Fruit fly (Drosophila melanogaster) whole organism, embryonic: ENCODE results near the gene CG6153.

ENCODE experiments used
- Abd-B ChIP-seq: fragments of 200-800 bp; sonication (Bioruptor generic); optimal IDR thresholded peaks from 2 replicates; lab custom pipeline; 2018; ENCODE audit warnings: missing biosample characterization, mild to moderate bottlenecking, missing genetic modification characterization, moderate library complexity
- Ada2b ChIP-seq: fragments of 200-800 bp; sonication (Bioruptor generic); IDR thresholded peaks from 2 replicates; pipeline ENCODE4 v1.3.6; 2022; ENCODE audit warnings: missing biosample characterization, missing genetic modification characterization
- CG10267 ChIP-seq: fragments of 200-800 bp; sonication (Bioruptor generic); optimal IDR thresholded peaks from 2 replicates; lab custom pipeline; 2018; ENCODE audit warnings: missing biosample characterization, mild to moderate bottlenecking, missing genetic modification characterization, moderate library complexity
- CG10366 ChIP-seq: fragments of 200-800 bp; sonication (Bioruptor generic); IDR thresholded peaks from 2 replicates; pipeline ENCODE4 v1.3.6; 2022; ENCODE audit warnings: missing biosample characterization, missing genetic modification characterization
- CG10543 ChIP-seq: fragments of 200-800 bp; sonication (Bioruptor generic); optimal IDR thresholded peaks from 3 replicates; lab custom pipeline; 2017; ENCODE audit warnings: missing biosample characterization, mild to moderate bottlenecking, missing genetic modification characterization, moderate library complexity
- CG11456 ChIP-seq: fragments of 200-800 bp; sonication (Bioruptor generic); IDR thresholded peaks from 3 replicates; pipeline ENCODE4 v1.3.6; 2022; ENCODE audit warnings: missing biosample characterization, missing genetic modification characterization
- CG12659 ChIP-seq: fragments of 200-800 bp; sonication (Bioruptor generic); optimal IDR thresholded peaks from 3 replicates; lab custom pipeline; 2017; ENCODE audit warnings: mild to moderate bottlenecking, missing biosample characterization, missing genetic modification reagents, missing genetic modification characterization
- CG13424 ChIP-seq: fragments of 200-800 bp; sonication (Bioruptor generic); optimal IDR thresholded peaks from 2 replicates; lab custom pipeline; 2019; ENCODE audit warnings: missing biosample characterization, mild to moderate bottlenecking, missing genetic modification characterization, moderate library complexity
- CG15269 ChIP-seq: fragments of 200-800 bp; sonication (Bioruptor generic); optimal IDR thresholded peaks from 2 replicates; lab custom pipeline; 2018; ENCODE audit warnings: missing biosample characterization, mild to moderate bottlenecking, missing genetic modification characterization, moderate library complexity
- CG18262 ChIP-seq: fragments of 200-800 bp; optimal IDR thresholded peaks from 3 replicates; lab custom pipeline; 2019; ENCODE audit warnings: missing biosample characterization, mild to moderate bottlenecking, missing genetic modification characterization, moderate library complexity
- CG3281 ChIP-seq: fragments of 200-800 bp; sonication (Bioruptor generic); optimal IDR thresholded peaks from 3 replicates; lab custom pipeline; 2017; ENCODE audit warnings: missing biosample characterization, mild to moderate bottlenecking, missing genetic modification characterization
- CG4328 ChIP-seq: fragments of 200-800 bp; sonication (Bioruptor generic); optimal IDR thresholded peaks from 3 replicates; lab custom pipeline; 2017; ENCODE audit warnings: missing biosample characterization, missing genetic modification reagents, missing genetic modification characterization
- CG4854 ChIP-seq: fragments of 200-800 bp; sonication (Bioruptor generic); optimal IDR thresholded peaks from 2 replicates; lab custom pipeline; 2016; ENCODE audit warnings: missing biosample characterization, missing genetic modification characterization, inconsistent platforms
- CG6765 ChIP-seq: fragments of 200-800 bp; sonication (Bioruptor generic); optimal IDR thresholded peaks from 3 replicates; lab custom pipeline; 2017; ENCODE audit warnings: missing biosample characterization, mild to moderate bottlenecking, missing genetic modification characterization
- CG6813 ChIP-seq: fragments of 200-800 bp; sonication (Bioruptor generic); optimal IDR thresholded peaks from 2 replicates; lab custom pipeline; 2017; ENCODE audit warnings: missing biosample characterization, missing genetic modification characterization, mild to moderate bottlenecking, moderate library complexity, missing genetic modification reagents
- CG7556 ChIP-seq: fragments of 200-800 bp; sonication (Bioruptor generic); optimal IDR thresholded peaks from 2 replicates; lab custom pipeline; 2017; ENCODE audit warnings: missing biosample characterization, mild to moderate bottlenecking, missing genetic modification characterization
- CG7987 ChIP-seq: fragments of 200-800 bp; sonication (Bioruptor generic); optimal IDR thresholded peaks from 2 replicates; lab custom pipeline; 2018; ENCODE audit warnings: missing biosample characterization, mild to moderate bottlenecking, missing genetic modification characterization, moderate library complexity
- CG8281 ChIP-seq: fragments of 200-800 bp; sonication (Bioruptor generic); optimal IDR thresholded peaks from 2 replicates; lab custom pipeline; 2018; ENCODE audit warnings: missing biosample characterization, mild to moderate bottlenecking, missing genetic modification characterization, moderate library complexity
- CG9797 ChIP-seq: fragments of 200-800 bp; sonication (Bioruptor generic); optimal IDR thresholded peaks from 3 replicates; lab custom pipeline; 2018; ENCODE audit warnings: missing biosample characterization, mild to moderate bottlenecking, missing genetic modification characterization
- CG9932 ChIP-seq: fragments of 200-800 bp; sonication (Bioruptor generic); IDR thresholded peaks from 2 replicates; pipeline ENCODE4 v1.3.6; 2022; ENCODE audit warnings: missing biosample characterization, missing genetic modification characterization
- D19A ChIP-seq: fragments of 200-800 bp; optimal IDR thresholded peaks from 3 replicates; lab custom pipeline; 2019; ENCODE audit warnings: missing biosample characterization, mild to moderate bottlenecking, missing genetic modification characterization, moderate library complexity
- D19B ChIP-seq: fragments of 200-800 bp; sonication (Bioruptor generic); optimal IDR thresholded peaks from 2 replicates; lab custom pipeline; 2017; ENCODE audit warnings: missing biosample characterization, mild to moderate bottlenecking, missing genetic modification characterization
- Dek ChIP-seq: fragments of 200-800 bp; sonication (Bioruptor generic); optimal IDR thresholded peaks from 3 replicates; lab custom pipeline; 2019; ENCODE audit warnings: missing biosample characterization, mild to moderate bottlenecking, missing genetic modification characterization, moderate library complexity
- Fer3 ChIP-seq: fragments of 200-800 bp; sonication (Bioruptor generic); optimal IDR thresholded peaks from 2 replicates; lab custom pipeline; 2018; ENCODE audit warnings: missing biosample characterization, mild to moderate bottlenecking, missing genetic modification characterization, moderate library complexity
- Hmr ChIP-seq: fragments of 200-800 bp; sonication (Bioruptor generic); optimal IDR thresholded peaks from 3 replicates; lab custom pipeline; 2017; ENCODE audit warnings: mild to moderate bottlenecking, missing biosample characterization, missing genetic modification reagents, missing genetic modification characterization
- Jarid2 ChIP-seq: fragments of 200-800 bp; sonication (Bioruptor generic); optimal IDR thresholded peaks from 3 replicates; lab custom pipeline; 2017; ENCODE audit warnings: mild to moderate bottlenecking, missing biosample characterization, missing genetic modification reagents, missing genetic modification characterization
- MBD-R2 ChIP-seq: fragments of 200-800 bp; sonication (Bioruptor generic); IDR thresholded peaks from 2 replicates; pipeline ENCODE4 v1.3.6; 2022; ENCODE audit warnings: missing biosample characterization, missing genetic modification characterization
- Med ChIP-seq: fragments of 200-800 bp; sonication (Bioruptor generic); peaks from one replicate; lab custom pipeline; 2016; ENCODE audit warnings: missing biosample characterization, missing genetic modification characterization, mild to moderate bottlenecking, inconsistent platforms, moderate library complexity
- Oli ChIP-seq: fragments of 200-800 bp; sonication (Bioruptor generic); optimal IDR thresholded peaks from 2 replicates; lab custom pipeline; 2018; ENCODE audit warnings: missing biosample characterization, mild to moderate bottlenecking, missing genetic modification characterization, moderate library complexity
- Pdp1 ChIP-seq, 2 experiments: fragments of 200-800 bp; sonication (Bioruptor generic); optimal IDR thresholded peaks; 3 replicates each; lab custom pipeline; 2016; ENCODE audit warnings: missing biosample characterization in 2 of 2, missing genetic modification characterization in 2 of 2, mild to moderate bottlenecking in 1 of 2, moderate library complexity in 1 of 2
- Sry-δ ChIP-seq: fragments of 200-800 bp; sonication (Bioruptor generic); optimal IDR thresholded peaks from 2 replicates; lab custom pipeline; 2016; ENCODE audit warnings: missing biosample characterization, missing genetic modification characterization
- al ChIP-seq: fragments of 200-800 bp; sonication (Bioruptor generic); IDR thresholded peaks from 2 replicates; pipeline ENCODE4 v1.3.6; 2022; ENCODE audit warnings: missing biosample characterization, missing genetic modification characterization
- ase ChIP-seq: fragments of 200-800 bp; sonication (Bioruptor generic); IDR thresholded peaks from 3 replicates; pipeline ENCODE4 v1.3.6; 2022; ENCODE audit warnings: missing biosample characterization, missing genetic modification characterization
- az2 ChIP-seq: fragments of 200-800 bp; sonication (Bioruptor generic); optimal IDR thresholded peaks from 3 replicates; lab custom pipeline; 2016; ENCODE audit warnings: missing biosample characterization, missing genetic modification characterization
- bowl ChIP-seq: fragments of 200-800 bp; sonication (Bioruptor generic); IDR thresholded peaks from 2 replicates; pipeline ENCODE4 v1.3.6; 2022; ENCODE audit warnings: missing biosample characterization, missing genetic modification characterization
- caup ChIP-seq: fragments of 200-800 bp; sonication (Bioruptor generic); optimal IDR thresholded peaks from 3 replicates; lab custom pipeline; 2017; ENCODE audit warnings: missing biosample characterization, mild to moderate bottlenecking, missing genetic modification characterization, moderate library complexity; ENCODE audit not compliant: severe bottlenecking
- dysf ChIP-seq: fragments of 200-800 bp; sonication (Bioruptor generic); IDR thresholded peaks from 3 replicates; pipeline ENCODE4 v1.3.6; 2022; ENCODE audit warnings: missing biosample characterization, missing genetic modification characterization
- gcm2 ChIP-seq: fragments of 200-800 bp; sonication (Bioruptor generic); optimal IDR thresholded peaks from 2 replicates; lab custom pipeline; 2016; ENCODE audit warnings: missing biosample characterization, missing genetic modification characterization
- grau ChIP-seq: fragments of 200-800 bp; optimal IDR thresholded peaks from 3 replicates; lab custom pipeline; 2019; ENCODE audit warnings: missing biosample characterization, mild to moderate bottlenecking, missing genetic modification characterization, moderate library complexity
- ham ChIP-seq: fragments of 200-800 bp; sonication (Bioruptor generic); IDR thresholded peaks from 2 replicates; pipeline ENCODE4 v1.3.6; 2022; ENCODE audit warnings: missing biosample characterization, missing genetic modification characterization
- ind ChIP-seq: fragments of 200-800 bp; sonication (Bioruptor generic); optimal IDR thresholded peaks from 3 replicates; lab custom pipeline; 2016; ENCODE audit warnings: missing biosample characterization, missing genetic modification characterization
- p53 ChIP-seq: fragments of 200-800 bp; sonication (Bioruptor generic); optimal IDR thresholded peaks from 2 replicates; lab custom pipeline; 2016; ENCODE audit warnings: missing biosample characterization, missing genetic modification characterization
- pan ChIP-seq, 4 experiments: fragments of >200 bp in 3 of 4; fragments of 200-800 bp in 1 of 4; sonication (Bioruptor generic) in 1 of 4; optimal IDR thresholded peaks in 3 of 4; IDR thresholded peaks in 1 of 4; 2 replicates each; pipeline versions ENCODE4 v1.3.6 to Lab custom; 2017 to 2022; ENCODE audit warnings: missing biosample characterization in 2 of 4, missing genetic modification characterization in 2 of 4, mixed read lengths in 1 of 4
- prd ChIP-seq, 3 experiments: fragments of >200 bp in 2 of 3; fragments of 200-800 bp in 1 of 3; sonication (Bioruptor generic) in 1 of 3; optimal IDR thresholded peaks in 2 of 3; IDR thresholded peaks in 1 of 3; 2 replicates in 2 of 3; 3 replicates in 1 of 3; pipeline versions ENCODE4 v1.3.6 to Lab custom; 2017 to 2022; ENCODE audit warnings: missing biosample characterization in 1 of 3, missing genetic modification characterization in 1 of 3
- pum ChIP-seq: fragments of 200-800 bp; sonication (Bioruptor generic); optimal IDR thresholded peaks from 2 replicates; lab custom pipeline; 2016; ENCODE audit warnings: missing biosample characterization, missing genetic modification characterization
- sob ChIP-seq: fragments of 200-800 bp; sonication (Bioruptor generic); IDR thresholded peaks from 2 replicates; pipeline ENCODE4 v1.3.6; 2022; ENCODE audit warnings: missing biosample characterization, missing genetic modification characterization
- vvl ChIP-seq: fragments of 200-800 bp; sonication (Bioruptor generic); IDR thresholded peaks from 2 replicates; pipeline ENCODE4 v1.3.6; 2022; ENCODE audit warnings: missing biosample characterization, missing genetic modification characterization

CG6153 gene

DNA sequence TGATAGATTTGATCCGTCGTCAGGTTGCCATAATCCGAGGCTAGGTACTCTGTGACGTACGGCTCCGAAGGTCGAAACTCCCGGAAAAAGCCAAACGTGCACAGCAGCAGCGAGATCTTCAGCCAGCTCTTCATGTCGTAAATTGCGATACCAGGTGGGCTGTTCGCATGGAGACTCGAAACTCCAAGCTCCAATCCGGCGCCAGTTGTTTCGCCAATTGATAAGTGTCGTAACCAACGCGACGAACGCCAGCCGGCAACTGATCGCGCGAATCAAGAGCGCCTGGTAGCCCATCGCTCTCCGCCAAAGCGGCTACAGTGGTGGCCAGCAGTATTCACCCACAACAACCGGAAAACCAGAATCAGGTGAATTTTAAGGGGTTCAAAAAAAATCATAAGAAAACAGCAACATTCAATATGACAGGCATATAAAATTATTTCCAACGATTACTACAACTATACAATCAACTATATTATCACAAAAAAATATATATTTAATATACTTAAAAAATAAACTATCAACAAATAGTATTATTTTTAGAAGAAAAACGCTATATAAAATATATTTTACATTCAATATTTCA, 7.7 kb downstream of the CG6153 start, which contains the start of gene CG17036 (continued):
- TF ChIP-seq CG11456 (GFP tag; lab: Robert Waterston, UW) (peak; percentile 50; the same call in 1 of the 3 replicates), CG10267 (tag; lab: Kevin White, UChicago) (peak; percentile 4), gcm2 (GFP tag; lab: Kevin White, UChicago) (no peak), CG4854 (GFP tag; lab: Kevin White, UChicago) (no peak), Sry-δ (GFP tag; lab: Kevin White, UChicago) (no peak), prd (optimal IDR thresholded peaks at IDR 0.05; lab: Kevin White, UChicago) (no peak), prd (GFP tag; IDR thresholded peaks at IDR 0.05; lab: Robert Waterston, UW) (peak; percentile 37; the same call in 1 of the 3 replicates), dysf (GFP tag; lab: Robert Waterston, UW) (peak; percentile 43; the same call in 1 of the 3 replicates), al (GFP tag; lab: Robert Waterston, UW) (peak; percentile 36; the same call in 1 of the 2 replicates), CG8281 (tag; lab: Kevin White, UChicago) (no peak), Dek (tag; lab: Kevin White, UChicago) (no peak), Fer3 (tag; lab: Kevin White, UChicago) (peak; percentile 4), ham (peak; percentile 17; the same call in 1 of the 2 replicates), ase (GFP tag; lab: Robert Waterston, UW) (0 out of 3 replicates have a peak, but pooled peaks have one; percentile 31), D19A (tag; lab: Kevin White, UChicago) (peak; percentile 1), Ada2b (GFP tag; lab: Robert Waterston, UW) (peak; percentile 20; the same call in 1 of the 2 replicates), CG4328 (GFP tag; lab: Kevin White, UChicago) (peak; percentile 6), CG6813 (GFP tag; lab: Kevin White, UChicago) (no peak), vvl (GFP tag; lab: Robert Waterston, UW) (peak; percentile 14; the same call in 1 of the 2 replicates), CG3281 (GFP tag; lab: Kevin White, UChicago) (peak; percentile 52), MBD-R2 (GFP tag; lab: Robert Waterston, UW) (no peak; the same call in 1 of the 2 replicates), CG10366 (GFP tag; lab: Robert Waterston, UW) (0 out of 2 replicates have a peak, but pooled peaks have one; percentile 13), bowl (no peak), CG13424 (tag; lab: Kevin White, UChicago) (peak; percentile 12), p53 (GFP tag; lab: Kevin White, UChicago) (no peak), CG7556 (peak; percentile 39), CG10543 (GFP tag; lab: Kevin White, UChicago) (peak; percentile 11), sob (GFP tag; lab: Robert Waterston, UW) (0 out of 2 replicates have a peak, but pooled peaks have one; percentile 36), Med (GFP tag; lab: Kevin White, UChicago) (peak; percentile 83), CG12659 (peak; percentile 45), ind (peak; percentile 43), pum (GFP tag; lab: Kevin White, UChicago) (no peak), Oli (tag; lab: Kevin White, UChicago) (peak; percentile 22), Abd-B (GFP tag; lab: Kevin White, UChicago) (no peak), CG18262 (tag; lab: Kevin White, UChicago) (peak; percentile 42), CG6765 (GFP tag; lab: Kevin White, UChicago) (no peak), Hmr (GFP tag; lab: Kevin White, UChicago) (peak; percentile 24), Jarid2 (GFP tag; lab: Kevin White, UChicago) (peak; percentile 8), CG15269 (tag; lab: Kevin White, UChicago) (peak; percentile 4), caup (peak; percentile 33), CG9932 (peak; percentile 40; the same call in 1 of the 2 replicates), grau (tag; lab: Kevin White, UChicago) (peak; percentile 43), CG7987 (GFP tag; lab: Kevin White, UChicago) (no peak), pan (optimal IDR thresholded peaks at IDR 0.05; lab: Kevin White, UChicago) (no peak), pan (GFP tag; optimal IDR thresholded peaks at IDR 0.05 in 1 of 2, IDR thresholded peaks at IDR 0.05 in 1 of 2) (peak in 1 of 2 experiments; percentile 28), Pdp1 (GFP tag; optimal IDR thresholded peaks at IDR 0.05; lab: Kevin White, UChicago) (peak in 1 of 2 experiments; percentile 79), CG9797 (GFP tag; lab: Kevin White, UChicago) (no peak), az2 (GFP tag; lab: Kevin White, UChicago) (no peak), D19B (GFP tag; lab: Kevin White, UChicago) (no peak)
